Worm (Caenorhabditis elegans): ENCODE data around the gene lron-4.

DNA sequence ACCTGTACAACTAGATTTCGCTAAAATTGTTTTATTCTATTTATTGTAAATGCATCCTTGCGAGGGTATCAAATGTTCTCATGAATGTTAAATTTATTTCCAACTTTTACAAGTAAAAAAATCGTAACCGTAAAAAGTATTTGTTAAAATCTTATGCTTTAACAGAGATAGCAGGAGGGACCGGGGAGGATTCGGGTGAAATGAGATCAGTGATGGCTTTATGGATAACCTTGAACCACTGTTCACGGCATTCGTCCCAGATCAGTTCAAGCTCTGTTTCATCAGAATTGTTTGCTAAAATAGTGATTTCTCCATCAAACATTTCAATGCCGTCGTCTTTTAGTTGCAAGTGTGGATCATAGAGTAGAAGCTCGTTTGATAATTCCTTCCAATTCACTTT, 29.2 kb upstream of the lron-4 start:
- no peak for TF ChIP-seq aly-2 (tag; optimal IDR thresholded peaks at IDR 0.05)
- TF ChIP-seq unc-62 (GFP tag; optimal IDR thresholded peaks at IDR 0.05), result no peak
- TF ChIP-seq nhr-25 (tag; optimal IDR thresholded peaks at IDR 0.05), result no peak
- no peak for TF ChIP-seq lin-13 (GFP tag; optimal IDR thresholded peaks at IDR 0.05)
- TF ChIP-seq nhr-129 (tag; optimal IDR thresholded peaks at IDR 0.05), result no peak
- TF ChIP-seq unc-39 (tag; optimal IDR thresholded peaks at IDR 0.05), result no peak
- TF ChIP-seq C34F6.9 (tag; optimal IDR thresholded peaks at IDR 0.05), result no peak
- TF ChIP-seq lin-39 (tag; optimal IDR thresholded peaks at IDR 0.05), result no peak
- no peak for TF ChIP-seq ceh-82 (tag; optimal IDR thresholded peaks at IDR 0.05)
- no peak for TF ChIP-seq nhr-10 (tag; optimal IDR thresholded peaks at IDR 0.05)
- TF ChIP-seq crh-2 (tag; optimal IDR thresholded peaks at IDR 0.05), result no peak
- no peak for TF ChIP-seq nhr-21 (tag; optimal IDR thresholded peaks at IDR 0.05)
- no peak for TF ChIP-seq egl-27 (tag; optimal IDR thresholded peaks at IDR 0.05)
- TF ChIP-seq ztf-4 (tag; optimal IDR thresholded peaks at IDR 0.05), result no peak

All from whole organism, L2 larva.